Worm (Caenorhabditis elegans) whole organism, L1 larva: ENCODE measurements around the gene acp-5.

Experiments used
- C04F5.9 ChIP-seq: sonication (generic microtip); optimal IDR thresholded peaks from 2 replicates; lab custom pipeline; 2016; ENCODE audit warnings: missing genetic modification characterization, missing compliant biosample characterization
- C34B4.2 ChIP-seq: sonication (generic microtip); optimal IDR thresholded peaks from 2 replicates; lab custom pipeline; 2017; ENCODE audit warnings: mild to moderate bottlenecking, missing genetic modification characterization, missing compliant biosample characterization
- F16B12.6 ChIP-seq: fragments of 150-350 bp; optimal IDR thresholded peaks from 2 replicates; lab custom pipeline; 2014; ENCODE audit warnings: missing biosample characterization, missing genetic modification characterization
- Y116A8C.19 ChIP-seq: sonication (generic microtip); optimal IDR thresholded peaks from 2 replicates; lab custom pipeline; 2016; ENCODE audit warnings: missing compliant biosample characterization, missing genetic modification characterization, borderline replicate concordance
- aha-1 ChIP-seq: fragments of 150-350 bp; optimal IDR thresholded peaks from 2 replicates; lab custom pipeline; 2014; ENCODE audit warnings: missing biosample characterization, missing genetic modification characterization
- alr-1 ChIP-seq: fragments of 200-800 bp; sonication (Bioruptor generic); optimal IDR thresholded peaks from 2 replicates; lab custom pipeline; 2018; ENCODE audit warnings: borderline replicate concordance, mild to moderate bottlenecking, missing genetic modification characterization, missing compliant biosample characterization
- aly-2 ChIP-seq: fragments of 150-350 bp; optimal IDR thresholded peaks from 2 replicates; lab custom pipeline; 2014; ENCODE audit warnings: missing biosample characterization, missing genetic modification characterization
- ama-1 ChIP-seq: fragments of 150-350 bp; optimal IDR thresholded peaks from 2 replicates; lab custom pipeline; 2014
- ceh-82 ChIP-seq, 3 experiments: fragments of 150-350 bp in 1 of 3; sonication (generic microtip) in 2 of 3; optimal IDR thresholded peaks; 2 replicates each; lab custom pipeline; 2014 to 2017; ENCODE audit warnings: missing biosample characterization in 3 of 3, missing genetic modification characterization in 3 of 3
- ceh-88 ChIP-seq: fragments of 200-800 bp; sonication (Bioruptor generic); IDR thresholded peaks from 2 replicates; pipeline ENCODE4 v1.3.6; 2022; ENCODE audit warnings: missing genetic modification characterization, missing compliant biosample characterization
- ceh-90 ChIP-seq: sonication (generic microtip); optimal IDR thresholded peaks from 2 replicates; lab custom pipeline; 2016; ENCODE audit warnings: missing genetic modification characterization, missing compliant biosample characterization
- dpl-1 ChIP-seq, 3 experiments: fragments of 150-350 bp in 2 of 3; sonication (generic microtip) in 1 of 3; optimal IDR thresholded peaks; 2 replicates each; lab custom pipeline; 2014 to 2017; ENCODE audit warnings: missing biosample characterization in 3 of 3, missing genetic modification characterization in 3 of 3, missing genetic modification reagents in 3 of 3
- dsc-1 ChIP-seq: sonication (generic microtip); optimal IDR thresholded peaks from 2 replicates; lab custom pipeline; 2016; ENCODE audit warnings: mild to moderate bottlenecking, missing genetic modification characterization, missing compliant biosample characterization
- efl-1 ChIP-seq, 4 experiments: fragments of 150-350 bp; optimal IDR thresholded peaks in 3 of 4; peaks in 1 of 4; 1 replicate in 1 of 4; 2 replicates in 3 of 4; lab custom pipeline; 2014; ENCODE audit warnings: missing biosample characterization in 2 of 4, missing genetic modification characterization in 2 of 4, missing genetic modification reagents in 2 of 4
- efl-3 ChIP-seq: fragments of 200-800 bp; sonication (Bioruptor generic); optimal IDR thresholded peaks from 2 replicates; lab custom pipeline; 2018; ENCODE audit warnings: mild to moderate bottlenecking, missing genetic modification characterization, missing compliant biosample characterization
- egl-13 ChIP-seq: sonication (generic microtip); optimal IDR thresholded peaks from 2 replicates; lab custom pipeline; 2016; ENCODE audit warnings: missing genotype, missing genetic modification reagents, missing genetic modification characterization, missing compliant biosample characterization
- egl-27 ChIP-seq, 2 experiments: fragments of 150-350 bp in 1 of 2; sonication (generic microtip); optimal IDR thresholded peaks; 3 replicates each; lab custom pipeline; 2017 to 2018; ENCODE audit warnings: missing biosample characterization in 2 of 2, missing genetic modification characterization in 2 of 2, missing genetic modification reagents in 2 of 2
- elt-2 ChIP-seq: sonication (generic microtip); optimal IDR thresholded peaks from 2 replicates; lab custom pipeline; 2016; ENCODE audit warnings: missing genetic modification characterization, mild to moderate bottlenecking, inconsistent platforms, missing compliant biosample characterization, missing genetic modification reagents
- elt-3 ChIP-seq, 6 experiments: fragments of 150-350 bp in 1 of 6; sonication (generic microtip); optimal IDR thresholded peaks; 2 replicates each; lab custom pipeline; 2017 to 2018; ENCODE audit warnings: missing biosample characterization in 6 of 6, missing genetic modification characterization in 6 of 6, inconsistent platforms in 1 of 6
- fkh-10 ChIP-seq: sonication (generic microtip); optimal IDR thresholded peaks from 2 replicates; lab custom pipeline; 2017; ENCODE audit warnings: missing biosample characterization, missing genetic modification reagents, missing genetic modification characterization
- fkh-4 ChIP-seq: sonication (generic microtip); optimal IDR thresholded peaks from 2 replicates; lab custom pipeline; 2016; ENCODE audit warnings: missing compliant biosample characterization, missing genetic modification characterization, borderline replicate concordance
- fkh-8 ChIP-seq: sonication (generic microtip); optimal IDR thresholded peaks from 2 replicates; lab custom pipeline; 2016; ENCODE audit warnings: mild to moderate bottlenecking, missing genetic modification characterization, missing compliant biosample characterization
- fos-1 ChIP-seq: fragments of 150-350 bp; optimal IDR thresholded peaks from 2 replicates; lab custom pipeline; 2014; ENCODE audit warnings: missing biosample characterization, missing genetic modification characterization
- hlh-17 ChIP-seq: fragments of 200-800 bp; sonication (Bioruptor generic); optimal IDR thresholded peaks from 2 replicates; lab custom pipeline; 2018; ENCODE audit warnings: missing genetic modification characterization, mild to moderate bottlenecking, missing compliant biosample characterization, moderate library complexity, borderline replicate concordance
- irx-1 ChIP-seq: sonication (generic microtip); optimal IDR thresholded peaks from 2 replicates; lab custom pipeline; 2016; ENCODE audit warnings: missing genetic modification characterization, missing compliant biosample characterization
- lin-13 ChIP-seq: fragments of 150-350 bp; optimal IDR thresholded peaks from 2 replicates; lab custom pipeline; 2014; ENCODE audit warnings: missing biosample characterization, missing genetic modification reagents, missing genetic modification characterization
- lin-14 ChIP-seq: fragments of 200-800 bp; sonication (Bioruptor generic); optimal IDR thresholded peaks from 2 replicates; lab custom pipeline; 2018; ENCODE audit warnings: mild to moderate bottlenecking, missing genetic modification characterization, moderate library complexity, missing compliant biosample characterization
- lin-39 ChIP-seq: fragments of 150-350 bp; optimal IDR thresholded peaks from 2 replicates; lab custom pipeline; 2014; ENCODE audit warnings: missing biosample characterization, missing genetic modification reagents, missing genetic modification characterization
- lir-3 ChIP-seq: sonication (generic microtip); optimal IDR thresholded peaks from 2 replicates; lab custom pipeline; 2016; ENCODE audit warnings: mild to moderate bottlenecking, missing genetic modification characterization, moderate library complexity, missing compliant biosample characterization; ENCODE audit not compliant: poor library complexity
- lsy-2 ChIP-seq, 2 experiments: fragments of 150-350 bp; optimal IDR thresholded peaks; 2 replicates each; lab custom pipeline; 2014; ENCODE audit warnings: missing biosample characterization in 2 of 2, missing genetic modification characterization in 2 of 2
- mdl-1 ChIP-seq, 2 experiments: fragments of 150-350 bp; optimal IDR thresholded peaks; 2 replicates each; lab custom pipeline; 2014 to 2017; ENCODE audit warnings: missing biosample characterization in 2 of 2, missing genetic modification characterization in 2 of 2, inconsistent platforms in 1 of 2
- mef-2 ChIP-seq: fragments of 150-350 bp; optimal IDR thresholded peaks from 2 replicates; lab custom pipeline; 2014; ENCODE audit warnings: missing biosample characterization, missing genetic modification characterization
- mep-1 ChIP-seq: fragments of 150-350 bp; optimal IDR thresholded peaks from 2 replicates; lab custom pipeline; 2014; ENCODE audit warnings: missing biosample characterization, missing genetic modification characterization
- nhr-12 ChIP-seq: sonication (generic microtip); optimal IDR thresholded peaks from 2 replicates; lab custom pipeline; 2017; ENCODE audit warnings: missing biosample characterization, missing genetic modification characterization
- nhr-20 ChIP-seq: sonication (generic microtip); optimal IDR thresholded peaks from 2 replicates; lab custom pipeline; 2016; ENCODE audit warnings: mild to moderate bottlenecking, missing genetic modification characterization, missing compliant biosample characterization
- nhr-71 ChIP-seq: sonication (generic microtip); optimal IDR thresholded peaks from 2 replicates; lab custom pipeline; 2016; ENCODE audit warnings: mild to moderate bottlenecking, missing genetic modification characterization, moderate library complexity, missing compliant biosample characterization
- nhr-84 ChIP-seq: sonication (generic microtip); optimal IDR thresholded peaks from 2 replicates; lab custom pipeline; 2017; ENCODE audit warnings: missing biosample characterization, missing genetic modification characterization
- nhr-90 ChIP-seq: sonication (generic microtip); optimal IDR thresholded peaks from 2 replicates; lab custom pipeline; 2016; ENCODE audit warnings: mild to moderate bottlenecking, missing genetic modification characterization, missing compliant biosample characterization; ENCODE audit not compliant: poor library complexity
- pag-3 ChIP-seq: sonication (generic microtip); optimal IDR thresholded peaks from 2 replicates; lab custom pipeline; 2017; ENCODE audit warnings: missing genetic modification characterization, mild to moderate bottlenecking, missing compliant biosample characterization, antibody characterized with exemption, borderline replicate concordance; ENCODE audit not compliant: insufficient read depth
- pqm-1 ChIP-seq: sonication (generic microtip); optimal IDR thresholded peaks from 3 replicates; lab custom pipeline; 2017; ENCODE audit warnings: missing biosample characterization, missing genetic modification characterization
- rnt-1 ChIP-seq: sonication (generic microtip); optimal IDR thresholded peaks from 2 replicates; lab custom pipeline; 2016; ENCODE audit warnings: mild to moderate bottlenecking, missing genetic modification characterization, moderate library complexity, missing compliant biosample characterization
- snu-23 ChIP-seq: sonication (generic microtip); optimal IDR thresholded peaks from 2 replicates; lab custom pipeline; 2016; ENCODE audit warnings: missing genetic modification characterization, missing compliant biosample characterization
- sptf-1 ChIP-seq: fragments of 150-350 bp; optimal IDR thresholded peaks from 2 replicates; lab custom pipeline; 2014; ENCODE audit warnings: missing biosample characterization, missing genetic modification characterization
- sup-37 ChIP-seq: fragments of 200-800 bp; sonication (Bioruptor generic); optimal IDR thresholded peaks from 2 replicates; lab custom pipeline; 2018; ENCODE audit warnings: mild to moderate bottlenecking, missing genetic modification characterization, missing compliant biosample characterization
- swsn-7 ChIP-seq: sonication (generic microtip); optimal IDR thresholded peaks from 2 replicates; lab custom pipeline; 2016; ENCODE audit warnings: missing genetic modification characterization, missing compliant biosample characterization
- tbx-2 ChIP-seq: sonication (generic microtip); optimal IDR thresholded peaks from 2 replicates; lab custom pipeline; 2016; ENCODE audit warnings: missing genetic modification characterization, missing compliant biosample characterization
- unc-30 ChIP-seq: sonication (generic microtip); optimal IDR thresholded peaks from 2 replicates; lab custom pipeline; 2017; ENCODE audit warnings: missing biosample characterization, missing genetic modification characterization
- unc-62 ChIP-seq: fragments of 150-350 bp; optimal IDR thresholded peaks from 2 replicates; lab custom pipeline; 2014; ENCODE audit warnings: missing biosample characterization, missing genetic modification reagents, missing genetic modification characterization
- unc-98 ChIP-seq: fragments of 200-800 bp; sonication (Bioruptor generic); IDR thresholded peaks from 2 replicates; pipeline ENCODE4 v1.3.6; 2022; ENCODE audit warnings: missing genetic modification characterization, missing compliant biosample characterization
- vab-15 ChIP-seq: sonication (generic microtip); optimal IDR thresholded peaks from 2 replicates; lab custom pipeline; 2017; ENCODE audit warnings: missing genotype, mild to moderate bottlenecking, missing genetic modification characterization, missing compliant biosample characterization
- xbp-1 ChIP-seq: sonication (generic microtip); optimal IDR thresholded peaks from 2 replicates; lab custom pipeline; 2016; ENCODE audit warnings: missing genetic modification characterization, missing compliant biosample characterization
- ztf-11 ChIP-seq, 2 experiments: sonication (generic microtip); optimal IDR thresholded peaks; 2 replicates each; lab custom pipeline; 2016 to 2017; ENCODE audit warnings: missing genetic modification characterization in 2 of 2, missing biosample characterization in 1 of 2, missing compliant biosample characterization in 1 of 2

The acp-5 gene

DNA sequence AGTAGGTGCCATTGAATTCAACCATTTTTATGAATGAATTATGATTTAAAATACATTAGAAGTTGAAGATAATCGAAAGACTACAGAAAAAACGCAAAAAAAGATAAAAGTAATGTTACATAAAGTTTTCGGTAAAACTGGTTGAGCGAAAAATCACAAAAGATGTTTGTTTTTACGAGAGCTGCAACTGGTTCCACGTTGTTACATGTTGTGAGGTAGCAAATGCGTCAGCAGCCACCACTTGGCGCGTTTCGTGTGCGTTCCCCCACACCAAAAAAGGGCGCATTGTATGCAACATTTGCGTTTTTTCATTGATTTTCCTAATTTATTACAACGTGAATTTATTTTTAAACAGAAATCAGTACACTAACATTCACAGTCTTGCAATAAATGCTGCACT is 47.1 kb upstream of the acp-5 start, which contains the start of gene gakh-1 (continued):
- TF ChIP-seq mep-1: peak; percentile 60
- peak; percentile 62 for TF ChIP-seq nhr-90 (tag; lab: Kevin White, UChicago)
- TF ChIP-seq nhr-71 (tag; lab: Kevin White, UChicago): peak; percentile 85
- TF ChIP-seq ceh-90 (tag; lab: Kevin White, UChicago): no peak
- peak; percentile 28 for TF ChIP-seq egl-13 (tag; lab: Kevin White, UChicago)
- TF ChIP-seq nhr-84: no peak
- peak; percentile 29 for TF ChIP-seq sup-37 (GFP tag; lab: Kevin White, UChicago)
- peak; percentile 25 for TF ChIP-seq fkh-10 (GFP tag; lab: Kevin White, UChicago)
- peak; percentile 79 for TF ChIP-seq nhr-20
- no peak for TF ChIP-seq pqm-1
- peak; percentile 46; the same call in 1 of the 2 replicates for TF ChIP-seq ceh-88 (GFP tag; lab: Robert Waterston, UW)
- TF ChIP-seq unc-62 (GFP tag; lab: Kevin White, UChicago): no peak
- TF ChIP-seq lin-14 (GFP tag; lab: Kevin White, UChicago): peak; percentile 86
- TF ChIP-seq unc-98 (GFP tag; lab: Robert Waterston, UW): no peak
- TF ChIP-seq Y116A8C.19 (tag; lab: Kevin White, UChicago): no peak
- TF ChIP-seq tbx-2 (tag; lab: Kevin White, UChicago): peak; percentile 70
- no peak for TF ChIP-seq hlh-17 (GFP tag; lab: Kevin White, UChicago)
- no peak for TF ChIP-seq efl-3 (GFP tag; lab: Kevin White, UChicago)
- no peak for TF ChIP-seq egl-27 (tag; optimal IDR thresholded peaks at IDR 0.05; lab: Kevin White, UChicago)
- peak; percentile 61 to 65 for TF ChIP-seq lsy-2 (tag; optimal IDR thresholded peaks at IDR 0.05; lab: Kevin White, UChicago)
- no peak for TF ChIP-seq lir-3 (tag; lab: Kevin White, UChicago)
- TF ChIP-seq lin-13: peak; percentile 47
- peak; percentile 51 for TF ChIP-seq lin-39
- peak; percentile 72 for TF ChIP-seq snu-23 (GFP tag; lab: Kevin White, UChicago)
- peak; percentile 80 for TF ChIP-seq irx-1 (tag; lab: Kevin White, UChicago)
- no peak for TF ChIP-seq ama-1 (lab: Kevin White, UChicago)
- peak; percentile 74 for TF ChIP-seq dsc-1 (tag; lab: Kevin White, UChicago)
- peak; percentile 50 for TF ChIP-seq fkh-8 (tag; lab: Kevin White, UChicago)
- no peak for TF ChIP-seq nhr-12 (tag; lab: Kevin White, UChicago)
- no peak for TF ChIP-seq C04F5.9 (tag; lab: Kevin White, UChicago)
- TF ChIP-seq mdl-1 (tag; optimal IDR thresholded peaks at IDR 0.05; lab: Kevin White, UChicago): peak in 1 of 2 experiments; percentile 81
- TF ChIP-seq fkh-4 (tag; lab: Kevin White, UChicago): no peak
- TF ChIP-seq pag-3 (tag; lab: Kevin White, UChicago): no peak
- TF ChIP-seq aha-1: no peak
- peak; percentile 42 for TF ChIP-seq elt-2 (tag; lab: Kevin White, UChicago)
- no peak for TF ChIP-seq sptf-1 (tag; lab: Kevin White, UChicago)
- peak in 2 of 6 experiments; percentile 2 to 18 for TF ChIP-seq elt-3 (tag; optimal IDR thresholded peaks at IDR 0.05; lab: Kevin White, UChicago)
- TF ChIP-seq efl-1 (optimal IDR thresholded peaks at IDR 0.05; lab: Kevin White, UChicago): peak; percentile 35 to 52
- peak; percentile 50 to 97 for TF ChIP-seq efl-1 (GFP tag; optimal IDR thresholded peaks at IDR 0.05 in 1 of 2; lab: Kevin White, UChicago)
- TF ChIP-seq swsn-7 (tag; lab: Kevin White, UChicago): peak; percentile 75
- no peak for TF ChIP-seq C34B4.2 (tag; lab: Kevin White, UChicago)
- TF ChIP-seq vab-15 (tag; lab: Kevin White, UChicago): no peak
- peak; percentile 70 for TF ChIP-seq rnt-1 (tag; lab: Kevin White, UChicago)
- peak; percentile 5 to 39 (median 32) for TF ChIP-seq ceh-82 (tag; optimal IDR thresholded peaks at IDR 0.05; lab: Kevin White, UChicago)
- peak; percentile 28 for TF ChIP-seq F16B12.6
- TF ChIP-seq alr-1 (tag; lab: Kevin White, UChicago): no peak
- TF ChIP-seq dpl-1 (GFP tag; optimal IDR thresholded peaks at IDR 0.05; lab: Kevin White, UChicago): peak; percentile 17 to 65 (median 56)
- no peak for TF ChIP-seq unc-30 (tag; lab: Kevin White, UChicago)
- no peak for TF ChIP-seq mef-2 (tag; lab: Kevin White, UChicago)
- peak; percentile 1 for TF ChIP-seq fos-1 (tag; lab: Kevin White, UChicago)
- TF ChIP-seq xbp-1 (tag; lab: Kevin White, UChicago): peak; percentile 80
- TF ChIP-seq ztf-11 (tag; optimal IDR thresholded peaks at IDR 0.05; lab: Kevin White, UChicago): no peak
- no peak for TF ChIP-seq aly-2 (tag; lab: Kevin White, UChicago)
